Worm (Caenorhabditis elegans) whole organism, L4/young adult: ENCODE measurements around the gene C49C3.4.
"Not testable (repeated sequence)": the region's sequence is repeated elsewhere in the genome, so short reads cannot be mapped to it uniquely, and the experiment has no call there.

Experiments used
- W03F9.2 ChIP-seq: fragments of 150-350 bp; optimal IDR thresholded peaks from 2 replicates; lab custom pipeline; 2014; ENCODE audit warnings: missing biosample characterization, missing genetic modification characterization
- dao-5 ChIP-seq: sonication (generic microtip); optimal IDR thresholded peaks from 2 replicates; lab custom pipeline; 2016; ENCODE audit warnings: missing genotype, missing genetic modification characterization, moderate library complexity, missing compliant biosample characterization
- him-1 ChIP-seq: sonication (generic microtip); optimal IDR thresholded peaks from 2 replicates; lab custom pipeline; 2016; ENCODE audit warnings: missing genotype, missing genetic modification reagents, missing genetic modification characterization, missing compliant biosample characterization

The C49C3.4 gene

DNA sequence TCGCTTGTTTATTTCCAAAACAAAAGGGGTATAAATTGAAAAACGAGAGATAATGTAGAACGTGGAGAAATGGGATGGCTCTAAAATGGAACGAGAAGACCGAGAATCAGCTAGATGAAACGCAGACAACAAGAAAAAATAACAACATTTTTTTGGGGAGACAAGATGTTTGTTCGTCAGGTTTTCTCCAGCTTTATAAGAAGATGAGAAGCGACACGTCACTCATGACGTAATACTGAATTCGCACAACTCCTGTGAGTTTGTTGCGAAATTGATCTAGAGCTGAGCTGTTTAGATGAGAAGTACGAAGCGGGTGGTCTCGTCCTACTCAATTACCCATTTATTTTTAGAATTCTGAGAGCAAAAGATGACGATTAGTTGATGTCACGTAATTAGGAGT is 35.3 kb upstream of the C49C3.4 start:
- TF ChIP-seq W03F9.2 (no peak), dao-5 (no peak), him-1 (no peak)

- TF ChIP-seq dao-5 (no peak), W03F9.2 (no peak), him-1 (no peak)
These were observed 32.5 kb upstream of the C49C3.4 start, which contains the start of gene zipt-7.1 for ce11 chrIV:17287908-17288675. Gene zipt-7.1, minus strand, starts transcription at chrIV:17288139.

- TF ChIP-seq dao-5 (no peak), W03F9.2 (no peak), him-1 (no peak)
These were observed 28.9 kb upstream of the C49C3.4 start, which contains the start of the genes T28F3.11 and slc-17.4 for ce11 chrIV:17291629-17292199. Gene T28F3.11, minus strand, starts transcription at chrIV:17291679. Gene slc-17.4, minus strand, starts transcription at chrIV:17291733.

- TF ChIP-seq W03F9.2 (no peak), dao-5 (no peak), him-1 (no peak)
These were observed 28.2 kb upstream of the C49C3.4 start for ce11 chrIV:17292350-17292749.

- TF ChIP-seq W03F9.2 (no peak), him-1 (no peak), dao-5 (no peak)
These were observed 27.5 kb upstream of the C49C3.4 start for ce11 chrIV:17293068-17293467.

DNA sequence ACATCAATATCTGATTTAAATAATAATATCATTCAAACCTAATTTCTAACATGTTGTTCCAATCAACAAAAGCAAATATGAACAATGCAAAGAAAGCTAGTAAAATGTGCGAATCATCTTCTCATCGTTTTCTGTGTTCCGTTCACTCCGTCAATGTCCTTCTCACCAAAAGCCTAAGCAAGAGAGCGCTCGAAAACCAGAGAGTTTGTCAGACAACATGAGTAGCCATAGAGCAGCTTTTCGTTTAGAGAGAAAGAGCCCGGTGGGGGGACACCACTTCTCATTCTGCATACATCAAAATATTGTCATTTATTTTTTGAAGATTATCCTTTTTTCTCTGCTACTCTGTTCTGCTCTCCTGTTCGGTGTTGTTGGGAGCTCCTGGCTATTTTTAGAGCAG is 26.9 kb upstream of the C49C3.4 start:
- TF ChIP-seq dao-5 (no peak), W03F9.2 (no peak), him-1 (no peak)

ce11 chrIV:17294489-17294888 is 26.1 kb upstream of the C49C3.4 start, which contains the start of gene T28F3.5:
Gene T28F3.5, plus strand, starts transcription at chrIV:17294789.
- TF ChIP-seq dao-5 (no peak), him-1 (no peak), W03F9.2 (no peak)

ce11 chrIV:17301933-17302332 is 18.7 kb upstream of the C49C3.4 start, which contains the start of gene ifta-2:
Gene ifta-2, minus strand, starts transcription at chrIV:17302033.
- no peak for TF ChIP-seq dao-5
- no peak for TF ChIP-seq him-1
- no peak for TF ChIP-seq W03F9.2

- TF ChIP-seq dao-5, W03F9.2, him-1: not testable (repeated sequence)
These were observed 13.4 kb upstream of the C49C3.4 start, which contains the start of gene T28F3.8 for ce11 chrIV:17307223-17307622. Gene T28F3.8, minus strand, starts transcription at chrIV:17307323.

ce11 chrIV:17308211-17308610 is 12.4 kb upstream of the C49C3.4 start, which contains the start of gene T28F3.9:
Gene T28F3.9, plus strand, starts transcription at chrIV:17308511.
- TF ChIP-seq W03F9.2 (no peak), him-1 (no peak), dao-5 (no peak)

DNA sequence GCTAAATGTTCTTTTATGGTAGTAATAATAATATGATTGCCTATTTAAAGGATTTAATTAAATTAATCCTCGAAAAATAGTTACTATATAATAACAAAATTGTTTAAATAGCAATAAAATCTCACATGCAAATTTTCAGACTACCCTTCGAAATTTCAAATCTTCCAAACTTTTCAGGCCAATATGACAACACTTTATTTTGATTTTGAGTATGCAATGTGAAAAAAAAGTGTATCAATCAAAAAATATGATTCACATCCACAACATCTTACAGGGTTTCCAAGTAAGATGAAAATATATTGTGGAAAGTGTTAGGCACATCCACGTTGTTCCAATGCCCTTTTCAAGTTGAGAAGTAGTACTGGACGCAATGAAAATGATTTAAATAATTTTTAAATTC is 8.8 kb upstream of the C49C3.4 start, which contains the start of gene snf-9:
snf-9 (plus strand) TSS at position 301 of the 400 bp plus-strand sequence.
- TF ChIP-seq W03F9.2 (no peak), dao-5 (no peak), him-1 (no peak)

DNA sequence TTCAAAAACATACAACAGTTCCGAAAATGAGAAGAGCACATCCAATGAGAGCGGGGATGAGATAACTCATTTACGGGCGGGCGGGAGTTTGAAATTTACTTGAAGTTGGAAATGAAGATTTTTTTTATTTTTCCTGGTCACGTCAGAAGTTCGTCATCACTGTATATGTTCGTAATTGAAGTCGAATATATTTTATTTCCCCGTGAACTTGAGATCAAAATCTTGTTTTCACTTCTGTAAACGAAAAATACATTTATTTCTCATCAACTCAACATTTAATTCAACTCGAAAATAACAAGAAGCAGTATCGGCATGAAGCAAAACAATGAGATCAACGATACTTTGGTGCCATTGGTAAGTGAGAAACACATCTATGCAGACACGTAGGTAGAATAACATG is 4.2 kb upstream of the C49C3.4 start, which contains the start of gene C49C3.20:
C49C3.20 (minus strand) TSS at position 101 of the 400 bp plus-strand sequence.
- no peak for TF ChIP-seq W03F9.2
- TF ChIP-seq dao-5 = no peak
- no peak for TF ChIP-seq him-1

ce11 chrIV:17328834-17329233 is 8.2 kb downstream of the C49C3.4 start, which contains the start of gene ceh-88:
Gene ceh-88, plus strand, starts transcription at chrIV:17329188.
- TF ChIP-seq him-1 (no peak), W03F9.2 (no peak), dao-5 (no peak)

DNA sequence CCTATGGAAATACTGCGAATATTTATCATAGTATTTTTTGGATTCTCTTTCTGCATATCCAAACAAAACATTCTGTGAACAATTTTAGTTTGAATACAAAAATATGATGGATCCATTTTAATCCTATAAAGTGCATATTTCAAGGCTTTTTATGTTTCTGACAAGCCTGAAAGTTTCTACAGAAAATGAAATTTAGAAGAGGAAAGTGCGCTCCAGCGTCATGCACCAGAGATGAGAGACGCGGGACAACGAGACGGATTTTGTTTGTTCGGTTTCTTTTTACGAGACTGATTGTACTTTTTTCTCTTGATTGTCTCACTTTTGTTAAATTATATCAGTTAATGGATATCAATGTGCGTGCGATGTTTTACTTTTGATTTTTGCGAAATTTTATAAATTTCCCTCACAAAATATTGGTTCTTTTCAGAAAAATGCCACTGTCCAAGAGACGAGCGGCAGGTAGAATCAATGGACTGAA is 10.5 kb downstream of the C49C3.4 start, which contains the start of gene C49C3.6:
C49C3.6 (plus strand) TSS at position 428 of the 478 bp plus-strand sequence.
- TF ChIP-seq W03F9.2 (no peak), him-1 (no peak), dao-5 (no peak)

DNA sequence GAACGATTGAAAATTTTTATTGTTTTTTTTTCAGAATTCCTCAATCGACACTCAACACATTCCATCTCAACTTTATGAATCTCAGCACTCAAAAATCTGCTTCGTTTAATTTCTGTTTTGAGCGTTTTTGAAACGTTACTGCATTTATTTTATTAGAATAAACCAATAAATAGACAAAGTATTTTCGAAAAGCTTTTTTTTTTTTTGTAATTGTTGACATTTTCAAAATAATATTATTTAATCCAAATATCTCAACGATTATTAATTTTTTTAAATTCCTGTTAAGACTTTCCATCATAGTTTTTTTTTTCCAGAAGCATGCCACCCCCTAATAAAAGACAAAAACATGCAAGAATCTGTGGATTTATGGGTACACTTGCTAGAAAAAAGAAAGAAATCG is 11.7 kb downstream of the C49C3.4 start, which contains the start of gene C49C3.7:
C49C3.7 (plus strand) TSS at position 301 of the 400 bp plus-strand sequence.
- TF ChIP-seq W03F9.2 (no peak), dao-5 (no peak), him-1 (no peak)
